Worm (Caenorhabditis elegans) whole organism, dauer: ENCODE measurements around the gene F53E4.2.
"Not testable (repeated sequence)": the region's sequence is repeated elsewhere in the genome, so short reads cannot be mapped to it uniquely, and the experiment has no call there.

Experiments used
- unc-62 ChIP-seq: sonication (generic microtip); optimal IDR thresholded peaks from 2 replicates; lab custom pipeline; 2017; ENCODE audit warnings: missing biosample characterization, missing genetic modification reagents, missing genetic modification characterization

F53E4.2 gene

DNA sequence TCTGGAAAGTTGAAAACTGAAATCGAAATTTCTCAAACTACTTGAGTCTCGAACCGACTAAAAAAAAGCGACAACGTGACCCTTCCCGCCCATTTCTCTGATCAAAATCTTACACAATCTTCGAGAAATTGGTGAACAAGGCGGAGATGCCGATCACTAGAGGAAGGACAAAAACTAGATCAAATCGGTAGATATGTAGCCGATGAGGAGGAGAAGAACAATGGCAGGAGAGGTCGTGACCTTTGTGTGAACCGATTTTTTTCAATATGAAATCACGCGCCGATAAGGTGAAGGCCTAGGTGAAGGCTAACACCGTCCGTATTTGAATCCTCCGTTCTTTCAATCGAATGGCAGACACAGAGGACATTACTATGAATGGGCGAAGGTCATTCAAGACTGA, 6.8 kb downstream of the F53E4.2 start:
- TF ChIP-seq unc-62 (GFP tag; lab: Kevin White, UChicago) = no peak

DNA sequence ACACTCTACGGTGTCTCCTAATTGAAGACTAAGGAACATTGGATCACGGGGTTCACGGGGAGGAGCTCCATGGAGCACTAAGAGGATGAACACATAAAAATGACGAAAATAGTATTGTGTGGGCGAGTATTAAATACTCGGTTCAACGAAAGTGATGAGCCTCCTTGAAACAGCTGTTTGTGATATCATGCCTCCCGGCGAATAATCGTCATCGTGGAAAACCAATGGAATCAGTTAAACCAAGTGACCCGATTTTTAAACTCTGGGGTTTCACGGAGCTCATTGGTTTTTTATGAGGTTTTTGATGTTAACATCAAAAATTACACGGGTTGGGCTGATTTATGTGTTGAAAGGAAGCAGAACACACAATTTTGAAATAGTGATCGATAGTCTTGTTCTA, 7.4 kb downstream of the F53E4.2 start:
- TF ChIP-seq unc-62 (GFP tag; lab: Kevin White, UChicago) = no peak

DNA sequence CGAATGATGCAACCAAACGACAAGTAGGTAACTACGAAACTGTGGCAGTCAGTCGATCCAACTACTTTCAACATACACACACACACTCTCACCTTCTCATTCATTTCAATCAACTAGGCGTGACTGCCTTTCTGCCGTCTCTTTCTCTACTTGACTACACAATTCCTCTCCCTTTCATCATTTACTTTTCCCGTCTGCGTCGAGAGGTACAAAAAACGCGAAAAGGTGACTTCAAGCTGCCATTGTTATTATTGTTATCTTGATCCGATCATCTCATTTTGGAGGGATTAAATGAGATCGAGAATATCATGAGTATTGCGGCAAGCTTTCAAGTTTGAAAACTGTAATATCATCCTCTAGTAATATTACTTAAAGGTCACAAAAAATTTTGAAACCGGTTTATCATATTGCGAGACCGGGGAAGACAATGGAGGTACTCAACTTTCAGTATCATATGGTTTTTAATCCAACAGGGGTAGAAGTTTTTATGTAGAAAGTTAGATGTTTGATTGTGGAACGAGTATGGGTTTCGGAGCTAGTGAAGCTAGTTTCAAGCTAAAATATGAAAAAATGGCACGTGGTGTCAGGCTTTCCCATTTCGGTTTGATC, 9.9 kb downstream of the F53E4.2 start:
- no peak for TF ChIP-seq unc-62 (GFP tag; lab: Kevin White, UChicago)

DNA sequence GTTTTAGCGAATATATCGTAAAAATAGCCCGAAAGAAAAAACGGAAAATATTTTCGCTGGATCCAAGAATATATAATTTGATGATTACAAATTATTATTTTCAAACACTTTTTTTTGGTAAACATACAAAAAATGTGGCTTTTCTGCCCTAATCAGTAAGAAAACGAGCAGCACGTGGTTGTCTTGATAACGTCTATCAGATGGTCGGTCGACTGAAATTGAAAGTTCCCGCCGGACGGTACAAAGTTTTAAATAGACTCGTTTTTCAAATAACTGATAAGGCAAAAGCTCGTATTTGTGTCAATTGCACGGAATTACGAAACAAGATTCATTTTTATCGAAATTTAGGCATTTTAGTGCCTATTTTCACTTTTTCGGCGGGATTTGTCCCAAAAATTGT, 12.5 kb downstream of the F53E4.2 start:
- no peak for TF ChIP-seq unc-62 (GFP tag; lab: Kevin White, UChicago)

DNA sequence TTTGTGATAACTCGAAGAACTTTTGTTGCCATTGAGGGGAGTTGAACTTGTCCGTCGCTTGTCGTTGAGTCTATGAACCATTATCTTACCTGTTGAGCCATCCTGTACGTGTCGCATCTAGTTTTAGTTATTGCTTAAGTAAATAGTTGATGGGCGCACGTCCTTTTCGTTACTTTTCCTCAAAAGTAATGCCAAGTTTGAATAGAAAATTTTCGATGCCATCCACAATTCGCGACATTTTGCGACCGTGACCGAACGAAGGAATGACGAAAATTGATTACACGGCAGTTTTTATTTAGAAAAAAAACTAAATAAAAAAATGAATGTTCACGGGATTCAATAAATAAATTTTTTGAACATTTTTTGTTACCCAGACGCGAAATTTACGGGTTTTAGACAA, 14.0 kb downstream of the F53E4.2 start, which contains the start of gene F53E4.1:
Gene F53E4.1, minus strand, starts transcription at position 101 of the 400 bp plus-strand sequence.
- not testable (repeated sequence) for TF ChIP-seq unc-62 (GFP tag; lab: Kevin White, UChicago)

DNA sequence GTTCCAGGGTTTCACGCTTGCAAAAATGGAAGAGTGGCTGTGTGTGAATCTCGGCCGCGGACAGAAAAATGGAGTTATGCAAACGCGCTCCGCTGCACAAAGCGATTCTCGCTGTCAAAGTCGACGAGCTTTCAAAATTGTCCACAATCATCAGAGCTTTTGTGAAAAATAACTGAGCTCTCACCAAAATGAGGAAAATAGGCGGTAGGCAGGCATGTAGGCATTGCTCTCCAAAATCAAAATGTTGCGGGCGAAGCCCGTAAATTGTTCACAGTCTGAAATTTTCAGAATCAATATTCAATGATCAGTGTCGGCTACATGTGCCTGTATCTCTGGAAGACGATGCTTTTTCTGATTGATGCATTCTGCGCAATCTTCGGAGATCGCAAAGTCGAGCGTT, 14.6 kb downstream of the F53E4.2 start, which contains the start of gene K06B4.4:
Gene K06B4.4, plus strand, starts transcription at position 301 of the 400 bp plus-strand sequence.
- TF ChIP-seq unc-62 (GFP tag; lab: Kevin White, UChicago) = no peak

DNA sequence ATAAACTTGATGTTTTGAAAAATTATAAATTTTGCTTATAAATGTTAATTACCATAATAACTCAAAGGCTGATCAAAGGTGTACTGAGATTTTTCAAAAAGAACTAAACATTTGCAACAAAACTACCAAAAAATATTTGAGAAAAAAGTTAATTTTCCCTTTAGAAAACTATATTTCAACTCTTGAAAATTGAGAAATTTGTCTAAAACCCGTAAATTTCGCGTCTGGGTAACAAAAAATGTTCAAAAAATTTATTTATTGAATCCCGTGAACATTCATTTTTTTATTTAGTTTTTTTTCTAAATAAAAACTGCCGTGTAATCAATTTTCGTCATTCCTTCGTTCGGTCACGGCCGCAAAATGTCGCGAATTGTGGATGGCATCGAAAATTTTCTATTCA, 15.9 kb downstream of the F53E4.2 start, which contains the start of gene K06B4.15:
Gene K06B4.15, plus strand, starts transcription at position 301 of the 400 bp plus-strand sequence.
- TF ChIP-seq unc-62 (GFP tag; lab: Kevin White, UChicago) = not testable (repeated sequence)

DNA sequence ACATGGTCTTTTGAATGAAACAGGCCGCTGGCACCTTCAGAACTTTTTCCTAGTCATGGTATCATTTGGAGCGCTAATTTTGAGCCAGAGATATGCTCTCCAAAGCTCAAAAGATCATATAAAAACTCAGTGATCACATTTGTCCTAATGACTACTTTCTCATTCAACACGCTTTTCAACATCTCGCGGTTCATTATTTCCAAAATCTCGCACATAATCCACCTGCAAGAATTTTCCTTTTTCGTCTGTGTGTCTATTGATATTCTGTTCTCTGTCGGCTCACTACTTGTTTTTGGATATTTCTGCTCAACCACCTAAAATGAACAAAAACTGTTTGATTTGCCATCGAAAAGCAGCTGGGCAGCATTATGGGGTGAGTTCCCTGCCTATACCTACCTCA, 19.5 kb downstream of the F53E4.2 start, which contains the start of gene nhr-51:
Gene nhr-51, plus strand, starts transcription at position 301 of the 400 bp plus-strand sequence.
- no peak for TF ChIP-seq unc-62 (GFP tag; lab: Kevin White, UChicago)

DNA sequence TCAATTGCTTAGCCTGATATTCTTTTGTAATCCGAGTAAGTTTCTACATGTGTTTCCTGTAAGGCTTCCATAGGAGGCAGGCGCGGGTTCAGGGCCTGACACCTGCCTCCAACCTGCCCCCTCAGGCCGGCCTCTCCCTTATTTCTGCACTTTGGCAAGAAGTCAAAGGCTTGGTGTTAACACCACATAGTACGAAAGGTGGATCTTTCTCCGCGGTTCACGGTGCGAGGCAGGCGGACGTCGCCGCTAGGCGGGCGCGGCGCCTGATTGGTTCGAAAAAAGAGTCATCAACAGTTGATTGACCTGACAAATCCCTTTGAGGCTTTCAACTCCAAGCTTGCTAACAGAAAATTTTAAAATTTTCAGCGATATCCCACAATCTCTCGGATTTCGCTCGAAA, 20.7 kb downstream of the F53E4.2 start:
- TF ChIP-seq unc-62 (GFP tag; lab: Kevin White, UChicago) = no peak

DNA sequence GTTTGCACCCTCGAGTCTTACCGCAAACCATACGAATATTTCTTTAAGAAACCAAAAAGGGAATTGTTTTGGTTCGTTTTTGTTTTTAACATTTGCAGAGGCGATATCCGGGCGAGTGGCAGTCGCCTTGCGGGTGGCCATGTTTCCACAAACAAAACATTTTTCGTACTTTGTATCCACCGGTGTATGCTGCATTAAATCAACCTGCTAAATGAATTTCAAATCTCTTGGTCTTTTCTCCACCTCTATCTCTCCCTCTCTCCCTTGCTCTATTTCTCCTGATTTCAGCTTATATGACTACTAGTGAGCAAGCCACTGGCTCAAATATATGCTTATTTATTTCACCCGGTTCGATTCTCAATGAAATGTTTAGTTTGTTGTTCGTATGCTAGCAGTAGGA, 23.0 kb downstream of the F53E4.2 start, which contains the start of gene nhr-52:
Gene nhr-52, plus strand, starts transcription at position 301 of the 400 bp plus-strand sequence.
- TF ChIP-seq unc-62 (GFP tag; lab: Kevin White, UChicago) = no peak

DNA sequence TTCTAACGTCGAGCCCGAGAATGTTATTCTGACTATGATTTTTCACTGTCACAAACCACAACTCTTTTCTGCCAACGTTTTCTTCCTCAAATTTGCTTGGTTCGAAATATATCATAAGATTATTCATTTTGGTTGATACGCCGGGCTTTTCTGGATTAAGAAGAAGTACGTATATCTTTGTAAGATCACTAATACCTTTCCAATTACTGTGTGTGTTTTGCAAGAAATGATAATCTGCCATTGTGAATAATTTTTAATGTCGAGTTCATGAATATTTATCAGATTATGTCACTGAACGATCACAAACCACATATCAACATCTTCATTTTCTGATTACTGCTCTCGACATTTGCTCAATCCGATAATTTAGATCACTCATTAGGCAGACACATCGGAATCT, 31.4 kb downstream of the F53E4.2 start, which contains the start of gene nhr-196:
Gene nhr-196, plus strand, starts transcription at position 118 of the 400 bp plus-strand sequence.
- TF ChIP-seq unc-62 (GFP tag; lab: Kevin White, UChicago) = no peak

DNA sequence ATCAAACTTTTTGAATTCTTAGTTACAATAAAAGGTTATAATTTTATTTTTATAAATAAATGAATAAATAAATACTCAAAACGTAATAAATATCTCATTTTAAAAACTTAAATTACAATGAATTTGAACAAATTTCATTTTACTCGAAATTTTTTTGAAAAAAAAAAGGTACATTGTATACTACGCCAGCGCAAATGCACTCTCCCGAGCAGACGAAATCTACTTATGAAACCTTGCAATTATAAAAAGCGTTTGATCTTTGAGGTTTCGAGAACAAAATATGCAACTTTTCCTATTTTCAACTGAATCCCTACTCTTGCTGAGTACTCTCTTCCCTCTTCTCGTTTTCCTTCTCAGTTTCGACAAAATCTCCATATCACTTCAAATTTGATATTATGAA, 33.4 kb downstream of the F53E4.2 start, which contains the start of gene nhr-197:
Gene nhr-197, plus strand, starts transcription at position 301 of the 400 bp plus-strand sequence.
- no peak for TF ChIP-seq unc-62 (GFP tag; lab: Kevin White, UChicago)

DNA sequence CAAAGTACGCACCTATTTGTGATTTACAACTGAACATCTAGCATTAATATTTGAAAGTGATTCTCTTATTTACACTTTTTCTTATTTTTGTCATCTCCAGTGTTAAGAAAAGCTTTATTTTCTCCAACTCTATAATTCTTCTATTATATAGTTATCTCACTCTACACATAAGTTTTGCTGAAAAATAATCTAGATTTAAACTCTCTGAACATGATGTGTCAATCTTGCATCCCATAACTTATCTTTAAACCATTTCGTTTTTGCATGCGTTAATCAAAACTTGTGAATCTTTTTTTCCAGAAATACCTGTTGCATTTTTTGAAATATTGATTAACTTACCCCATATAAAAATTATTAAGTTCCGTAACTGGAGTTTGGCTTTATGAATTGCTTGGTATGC, 35.7 kb downstream of the F53E4.2 start, which contains the start of gene nhr-268:
Gene nhr-268, plus strand, starts transcription at position 301 of the 400 bp plus-strand sequence.
- no peak for TF ChIP-seq unc-62 (GFP tag; lab: Kevin White, UChicago)

DNA sequence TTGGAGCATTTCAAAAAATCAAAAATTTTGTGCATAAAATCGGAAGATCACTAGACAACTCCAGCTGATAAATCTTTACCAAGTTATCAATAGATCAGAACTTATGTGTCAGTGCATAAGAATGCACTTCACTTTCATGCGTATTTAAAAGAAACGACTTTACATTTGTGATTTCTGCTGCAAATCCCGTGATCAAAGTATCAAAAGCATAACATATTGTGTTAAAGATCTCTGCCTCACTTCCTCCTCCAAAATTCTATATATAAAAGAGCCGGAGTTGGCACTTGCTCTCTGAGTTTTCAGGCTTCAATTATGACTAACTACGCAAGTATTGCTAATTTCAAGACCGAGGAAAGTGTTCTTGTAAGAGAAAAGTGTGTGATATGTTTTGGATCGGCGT, 39.5 kb downstream of the F53E4.2 start, which contains the start of gene nhr-198:
Gene nhr-198, plus strand, starts transcription at position 313 of the 400 bp plus-strand sequence.
- TF ChIP-seq unc-62 (GFP tag; lab: Kevin White, UChicago) = no peak

DNA sequence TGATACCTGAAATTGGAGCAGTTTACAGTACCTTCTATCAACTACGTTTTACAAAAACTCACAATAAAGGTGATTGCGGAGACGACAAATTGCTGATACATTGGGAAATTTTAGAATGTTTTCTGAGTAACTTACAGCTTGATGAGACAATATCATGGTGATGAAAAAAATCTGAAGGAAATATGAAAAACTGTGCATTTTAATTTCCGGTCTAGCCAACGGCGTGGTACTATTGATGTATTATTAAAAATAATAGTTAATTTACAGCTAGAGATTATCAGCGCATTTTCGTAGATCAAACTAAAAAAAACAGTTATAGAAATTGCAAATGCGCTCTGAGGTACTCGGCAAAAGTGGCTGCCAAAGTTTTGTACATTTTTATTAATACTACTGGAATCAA, 43.9 kb downstream of the F53E4.2 start, which contains the start of gene srx-29:
Gene srx-29, minus strand, starts transcription at position 101 of the 400 bp plus-strand sequence.
- no peak for TF ChIP-seq unc-62 (GFP tag; lab: Kevin White, UChicago)

DNA sequence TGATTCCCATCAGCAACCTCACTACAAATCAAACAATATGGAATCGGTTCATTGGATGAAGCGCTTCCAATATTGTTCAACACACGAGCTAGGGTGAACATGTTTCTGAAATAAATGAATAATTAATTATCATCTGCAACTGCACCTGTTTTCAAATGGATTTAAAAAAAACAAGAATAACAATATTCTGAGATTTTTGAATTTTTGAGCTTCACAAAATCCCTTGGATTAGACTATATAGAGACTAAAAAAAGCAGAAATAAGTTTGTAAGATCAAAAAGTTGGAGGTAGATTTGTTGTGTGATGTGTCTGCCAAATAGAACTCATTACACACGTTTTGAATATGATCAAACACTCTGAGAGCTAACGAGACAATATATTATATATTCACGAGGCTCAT, 45.6 kb downstream of the F53E4.2 start, which contains the start of gene nhr-199:
Gene nhr-199, minus strand, starts transcription at position 101 of the 400 bp plus-strand sequence.
- TF ChIP-seq unc-62 (GFP tag; lab: Kevin White, UChicago) = no peak
